Fruit fly (Drosophila melanogaster): ENCODE results near the gene CalpC.

Gene CalpC

DNA sequence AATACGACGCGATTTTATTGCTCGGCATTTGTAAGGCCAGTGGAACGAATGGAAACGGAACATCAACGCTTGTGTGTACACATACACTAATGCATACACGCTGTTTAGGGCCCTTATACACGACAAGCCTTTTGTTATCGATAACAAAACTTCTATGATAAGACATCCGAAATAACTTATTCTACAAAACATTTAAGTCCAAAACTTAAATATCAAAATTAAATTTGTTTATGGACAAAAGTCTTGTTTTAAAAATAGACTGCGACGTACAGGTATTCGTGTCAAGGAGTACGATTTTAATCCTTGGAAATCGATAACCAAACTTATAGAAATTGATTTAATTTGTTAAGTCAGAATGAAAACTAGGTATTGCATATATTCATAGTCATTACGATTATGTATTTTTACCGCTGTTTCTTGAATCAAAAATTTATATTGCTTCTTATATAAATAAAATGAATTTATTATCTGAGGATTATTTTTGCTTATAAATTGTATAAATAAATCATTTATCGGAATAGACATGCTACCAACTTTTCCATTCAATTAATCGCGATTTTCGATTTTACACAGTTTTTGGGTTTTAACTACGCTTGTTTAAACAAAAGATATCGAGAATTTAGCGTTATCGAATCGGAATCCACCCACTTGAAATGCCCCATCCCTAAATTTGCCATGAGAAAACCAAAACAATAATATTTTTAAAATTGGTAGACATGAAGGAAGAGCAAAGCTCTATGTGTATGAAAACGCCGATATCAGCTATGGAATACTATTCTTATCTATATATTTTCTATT, 12.3 kb upstream of the CalpC start, which contains the start of the genes CG9915 and SWIP (continued):
- TF ChIP-seq unpg (GFP tag; optimal IDR thresholded peaks at IDR 0.05) = peak; percentile 7
- no peak; the same call in 1 of the 2 replicates for TF ChIP-seq vvl (GFP tag; IDR thresholded peaks at IDR 0.05)
- no peak for TF ChIP-seq nerfin-1 (tag; optimal IDR thresholded peaks at IDR 0.05)
- no peak for TF ChIP-seq trh (GFP tag; optimal IDR thresholded peaks at IDR 0.05)
- TF ChIP-seq Kr (GFP tag; optimal IDR thresholded peaks at IDR 0.05) = no peak
- TF ChIP-seq Dref (GFP tag; IDR thresholded peaks at IDR 0.05) = peak; percentile 68
- peak; percentile 16 for TF ChIP-seq Nf-YC (tag; optimal IDR thresholded peaks at IDR 0.05)
- TF ChIP-seq CG2712 (tag; optimal IDR thresholded peaks at IDR 0.05) = peak; percentile 12
- no peak for TF ChIP-seq Sox100B (GFP tag; optimal IDR thresholded peaks at IDR 0.05)
- TF ChIP-seq prd (optimal IDR thresholded peaks at IDR 0.05) = no peak
- no peak for TF ChIP-seq prd (GFP tag; IDR thresholded peaks at IDR 0.05)
- TF ChIP-seq Hr39 (optimal IDR thresholded peaks at IDR 0.05) = no peak
- TF ChIP-seq Max (GFP tag; optimal IDR thresholded peaks at IDR 0.05) = peak; percentile 21
- no peak for TF ChIP-seq slou (GFP tag; optimal IDR thresholded peaks at IDR 0.05)
- no peak for TF ChIP-seq cas (GFP tag; IDR thresholded peaks at IDR 0.05)
- TF ChIP-seq sd (tag; optimal IDR thresholded peaks at IDR 0.05) = no peak
- peak; percentile 16 for TF ChIP-seq Xbp1 (GFP tag; optimal IDR thresholded peaks at IDR 0.05)
- peak; percentile 73 for TF ChIP-seq Bgb (GFP tag; IDR thresholded peaks at IDR 0.05; ENCODE audit: partially characterized antibody)
- no peak for TF ChIP-seq CG4282 (GFP tag; optimal IDR thresholded peaks at IDR 0.05)
- no peak for TF ChIP-seq gce (GFP tag; IDR thresholded peaks at IDR 0.05)
- peak; percentile 95 for TF ChIP-seq CG30020 (tag; optimal IDR thresholded peaks at IDR 0.05)
- no peak for TF ChIP-seq CTCF (GFP tag; optimal IDR thresholded peaks at IDR 0.05)
- TF ChIP-seq fru (optimal IDR thresholded peaks at IDR 0.05) = no peak
- TF ChIP-seq CG3847 (GFP tag; IDR thresholded peaks at IDR 0.05) = peak; percentile 24; the same call in 1 of the 2 replicates
- TF ChIP-seq stwl (tag; optimal IDR thresholded peaks at IDR 0.05) = peak; percentile 38
- TF ChIP-seq CG2116 (GFP tag; optimal IDR thresholded peaks at IDR 0.05) = peak; percentile 76
- TF ChIP-seq Hr51 (GFP tag; optimal IDR thresholded peaks at IDR 0.05) = no peak
- no peak for TF ChIP-seq CG13424 (tag; optimal IDR thresholded peaks at IDR 0.05)
- TF ChIP-seq onecut (GFP tag; IDR thresholded peaks at IDR 0.05) = no peak
- no peak for TF ChIP-seq NFAT (GFP tag; IDR thresholded peaks at IDR 0.05)
- no peak for TF ChIP-seq CG15073 (GFP tag; optimal IDR thresholded peaks at IDR 0.05)
- no peak for TF ChIP-seq lilli (GFP tag; optimal IDR thresholded peaks at IDR 0.05)
- TF ChIP-seq grau (tag; optimal IDR thresholded peaks at IDR 0.05) = peak; percentile 9
- TF ChIP-seq YL-1 (GFP tag; optimal IDR thresholded peaks at IDR 0.05) = peak; percentile 1
- no peak for TF ChIP-seq CG12299 (tag; optimal IDR thresholded peaks at IDR 0.05)
- peak; percentile 26; the same call in 1 of the 2 replicates for TF ChIP-seq Xrp1 (GFP tag; IDR thresholded peaks at IDR 0.05)
- no peak for TF ChIP-seq fd3F (GFP tag; optimal IDR thresholded peaks at IDR 0.05)
- TF ChIP-seq Rfx (GFP tag; IDR thresholded peaks at IDR 0.05) = peak; percentile 50; the same call in 1 of the 2 replicates
- no peak for TF ChIP-seq CG34422 (GFP tag; IDR thresholded peaks at IDR 0.05)
- no peak for TF ChIP-seq Ets97D (GFP tag; optimal IDR thresholded peaks at IDR 0.05)
- no peak for TF ChIP-seq CG11504 (tag; optimal IDR thresholded peaks at IDR 0.05)
- no peak for TF ChIP-seq Bteb2 (GFP tag; optimal IDR thresholded peaks at IDR 0.05)
- TF ChIP-seq CG17361 (GFP tag; IDR thresholded peaks at IDR 0.05) = peak; percentile 46; the same call in 1 of the 3 replicates
- TF ChIP-seq bab2 (GFP tag; optimal IDR thresholded peaks at IDR 0.05) = no peak
- no peak for TF ChIP-seq HmgZ (tag; optimal IDR thresholded peaks at IDR 0.05)
- no peak for TF ChIP-seq CG7556 (GFP tag; optimal IDR thresholded peaks at IDR 0.05)
- no peak for TF ChIP-seq CG4730 (GFP tag; IDR thresholded peaks at IDR 0.05)
- TF ChIP-seq CG18476 (GFP tag; optimal IDR thresholded peaks at IDR 0.05) = no peak
- no peak for TF ChIP-seq Stat92E (GFP tag; optimal IDR thresholded peaks at IDR 0.05)
- TF ChIP-seq Ssrp (tag; optimal IDR thresholded peaks at IDR 0.05) = peak; percentile 7
- peak; percentile 30 for TF ChIP-seq BEAF-32 (GFP tag; optimal IDR thresholded peaks at IDR 0.05)
